Fruit fly (Drosophila melanogaster) whole organism, prepupa: Measurements from ENCODE around the gene Rpn12.

Experiments used
- Blimp-1 ChIP-seq: fragments of 200-800 bp; sonication (Bioruptor generic); optimal IDR thresholded peaks from 3 replicates; lab custom pipeline; 2017; ENCODE audit warnings: missing biosample characterization, missing genetic modification characterization, mild to moderate bottlenecking, moderate library complexity, missing genetic modification reagents
- CG10631 ChIP-seq: fragments of 200-800 bp; sonication (Bioruptor generic); optimal IDR thresholded peaks from 2 replicates; lab custom pipeline; 2016; ENCODE audit warnings: missing biosample characterization, missing genetic modification characterization
- CG10669 ChIP-seq: fragments of 200-800 bp; sonication (Bioruptor generic); optimal IDR thresholded peaks from 3 replicates; lab custom pipeline; 2018; ENCODE audit warnings: missing biosample characterization, mild to moderate bottlenecking, missing genetic modification characterization, moderate library complexity
- CG11294 ChIP-seq: fragments of 200-800 bp; sonication (Bioruptor generic); IDR thresholded peaks from 2 replicates; pipeline ENCODE4 v1.3.6; 2022; ENCODE audit warnings: missing biosample characterization, missing genetic modification characterization
- CG11762 ChIP-seq: fragments of 200-800 bp; sonication (Bioruptor generic); optimal IDR thresholded peaks from 3 replicates; lab custom pipeline; 2016; ENCODE audit warnings: missing biosample characterization, missing genetic modification characterization; ENCODE audit not compliant: insufficient read depth
- CG15336 ChIP-seq: fragments of 200-800 bp; sonication (Bioruptor generic); IDR thresholded peaks from 2 replicates; pipeline ENCODE4 v1.3.6; 2022; ENCODE audit warnings: missing biosample characterization, missing genetic modification characterization
- CG16779 ChIP-seq: fragments of 200-800 bp; sonication (Bioruptor generic); optimal IDR thresholded peaks from 3 replicates; lab custom pipeline; 2017; ENCODE audit warnings: missing biosample characterization, mild to moderate bottlenecking, missing genetic modification characterization
- CG3032 ChIP-seq: fragments of 200-800 bp; optimal IDR thresholded peaks from 2 replicates; lab custom pipeline; 2019; ENCODE audit warnings: missing biosample characterization, mild to moderate bottlenecking, missing genetic modification characterization, moderate library complexity
- CG31627 ChIP-seq: fragments of 200-800 bp; sonication (Bioruptor generic); optimal IDR thresholded peaks from 3 replicates; lab custom pipeline; 2016; ENCODE audit warnings: missing biosample characterization, missing genetic modification characterization
- CG32006 ChIP-seq: fragments of 200-800 bp; sonication (Bioruptor generic); optimal IDR thresholded peaks from 3 replicates; lab custom pipeline; 2017; ENCODE audit warnings: missing biosample characterization, mild to moderate bottlenecking, missing genetic modification characterization
- CG34406 ChIP-seq: fragments of 200-800 bp; sonication (Bioruptor generic); optimal IDR thresholded peaks from 3 replicates; lab custom pipeline; 2016; ENCODE audit warnings: missing biosample characterization, missing genetic modification characterization
- CG4318 ChIP-seq: fragments of 200-800 bp; sonication (Bioruptor generic); optimal IDR thresholded peaks from 3 replicates; lab custom pipeline; 2017; ENCODE audit warnings: missing biosample characterization, mild to moderate bottlenecking, missing genetic modification characterization
- CG6276 ChIP-seq: fragments of 200-800 bp; sonication (Bioruptor generic); optimal IDR thresholded peaks from 2 replicates; lab custom pipeline; 2017; ENCODE audit warnings: missing biosample characterization, mild to moderate bottlenecking, missing genetic modification characterization
- CG6792 ChIP-seq: fragments of 200-800 bp; sonication (Bioruptor generic); optimal IDR thresholded peaks from 3 replicates; lab custom pipeline; 2016; ENCODE audit warnings: missing biosample characterization, missing genetic modification characterization
- CG6808 ChIP-seq: fragments of 200-800 bp; sonication (Bioruptor generic); optimal IDR thresholded peaks from 3 replicates; lab custom pipeline; 2017; ENCODE audit warnings: missing biosample characterization, missing genetic modification characterization, mild to moderate bottlenecking, moderate library complexity, missing genetic modification reagents
- CG6854 ChIP-seq: fragments of 200-800 bp; sonication (Bioruptor generic); optimal IDR thresholded peaks from 2 replicates; lab custom pipeline; 2017; ENCODE audit warnings: missing biosample characterization, mild to moderate bottlenecking, missing genetic modification characterization
- CG8119 ChIP-seq: fragments of 200-800 bp; sonication (Bioruptor generic); IDR thresholded peaks from 3 replicates; pipeline ENCODE4 v1.3.6; 2022; ENCODE audit warnings: missing biosample characterization, missing genetic modification characterization
- CG8319 ChIP-seq: fragments of 200-800 bp; sonication (Bioruptor generic); optimal IDR thresholded peaks from 3 replicates; lab custom pipeline; 2016; ENCODE audit warnings: missing biosample characterization, missing genetic modification characterization
- CG8632 ChIP-seq: fragments of 200-800 bp; sonication (Bioruptor generic); optimal IDR thresholded peaks from 3 replicates; lab custom pipeline; 2016; ENCODE audit warnings: missing biosample characterization, missing genetic modification characterization
- CG9139 ChIP-seq: fragments of 200-800 bp; sonication (Bioruptor generic); optimal IDR thresholded peaks from 3 replicates; lab custom pipeline; 2017; ENCODE audit warnings: missing biosample characterization, mild to moderate bottlenecking, missing genetic modification characterization
- Eip75B ChIP-seq: fragments of 200-800 bp; sonication (Bioruptor generic); optimal IDR thresholded peaks from 3 replicates; lab custom pipeline; 2016; ENCODE audit warnings: missing biosample characterization, missing genetic modification characterization
- Eip93F ChIP-seq: fragments of 200-800 bp; sonication (Bioruptor generic); optimal IDR thresholded peaks from 2 replicates; lab custom pipeline; 2016; ENCODE audit warnings: missing biosample characterization, mild to moderate bottlenecking, missing genetic modification characterization
- Ets96B ChIP-seq: fragments of 200-800 bp; optimal IDR thresholded peaks from 2 replicates; lab custom pipeline; 2019; ENCODE audit warnings: missing biosample characterization, mild to moderate bottlenecking, missing genetic modification characterization, moderate library complexity
- Gug ChIP-seq: fragments of 200-800 bp; sonication (Bioruptor generic); IDR thresholded peaks from 2 replicates; pipeline ENCODE4 v1.3.6; 2022; ENCODE audit warnings: missing biosample characterization, missing genetic modification characterization
- Hr38 ChIP-seq: sonication (Bioruptor generic); optimal IDR thresholded peaks from 2 replicates; lab custom pipeline; 2016; ENCODE audit warnings: missing biosample characterization, missing genetic modification characterization
- Hr39 ChIP-seq: fragments of 200-800 bp; sonication (Bioruptor generic); optimal IDR thresholded peaks from 2 replicates; lab custom pipeline; 2016; ENCODE audit warnings: missing biosample characterization, missing genetic modification characterization
- Lpt ChIP-seq: fragments of 200-800 bp; sonication (Bioruptor generic); optimal IDR thresholded peaks from 3 replicates; lab custom pipeline; 2016; ENCODE audit warnings: missing biosample characterization, missing genetic modification characterization
- Met ChIP-seq: fragments of 200-800 bp; sonication (Bioruptor generic); optimal IDR thresholded peaks from 3 replicates; lab custom pipeline; 2016; ENCODE audit warnings: missing biosample characterization, missing genetic modification characterization
- OdsH ChIP-seq: fragments of 200-800 bp; sonication (Bioruptor generic); optimal IDR thresholded peaks from 3 replicates; lab custom pipeline; 2016; ENCODE audit warnings: missing biosample characterization, missing genetic modification characterization
- Smox ChIP-seq: fragments of 200-800 bp; sonication (Bioruptor generic); optimal IDR thresholded peaks from 3 replicates; lab custom pipeline; 2016; ENCODE audit warnings: missing biosample characterization, missing genetic modification characterization
- Sox102F ChIP-seq: fragments of 200-800 bp; sonication (Bioruptor generic); optimal IDR thresholded peaks from 2 replicates; lab custom pipeline; 2016; ENCODE audit warnings: missing biosample characterization, mild to moderate bottlenecking, missing genetic modification characterization
- Sox14 ChIP-seq: fragments of 200-800 bp; sonication (Bioruptor generic); optimal IDR thresholded peaks from 3 replicates; lab custom pipeline; 2016; ENCODE audit warnings: missing biosample characterization, missing genetic modification characterization
- achi ChIP-seq: fragments of 200-800 bp; sonication (Bioruptor generic); optimal IDR thresholded peaks from 3 replicates; lab custom pipeline; 2016; ENCODE audit warnings: missing biosample characterization, missing genetic modification characterization
- acj6 ChIP-seq: fragments of 200-800 bp; sonication (Bioruptor generic); optimal IDR thresholded peaks from 3 replicates; lab custom pipeline; 2016; ENCODE audit warnings: missing biosample characterization, missing genetic modification characterization
- cyc ChIP-seq: fragments of 200-800 bp; sonication (Bioruptor generic); optimal IDR thresholded peaks from 3 replicates; lab custom pipeline; 2016; ENCODE audit warnings: missing biosample characterization, missing genetic modification characterization
- dac ChIP-seq: fragments of 200-800 bp; sonication (Bioruptor generic); optimal IDR thresholded peaks from 2 replicates; lab custom pipeline; 2017; ENCODE audit warnings: missing biosample characterization, mild to moderate bottlenecking, missing genetic modification characterization
- dsx ChIP-seq: fragments of 200-800 bp; optimal IDR thresholded peaks from 3 replicates; lab custom pipeline; 2019; ENCODE audit warnings: missing biosample characterization, mild to moderate bottlenecking, missing genetic modification characterization, moderate library complexity; ENCODE audit not compliant: poor library complexity, severe bottlenecking
- eg ChIP-seq: fragments of 200-800 bp; sonication (Bioruptor generic); IDR thresholded peaks from 3 replicates; pipeline ENCODE4 v1.3.6; 2022; ENCODE audit warnings: missing biosample characterization, missing genetic modification characterization
- esn ChIP-seq: fragments of 200-800 bp; sonication (Bioruptor generic); optimal IDR thresholded peaks from 2 replicates; lab custom pipeline; 2016; ENCODE audit warnings: missing biosample characterization, mild to moderate bottlenecking, missing genetic modification characterization, moderate library complexity
- fd85E ChIP-seq: fragments of 200-800 bp; sonication (Bioruptor generic); optimal IDR thresholded peaks from 3 replicates; lab custom pipeline; 2016; ENCODE audit warnings: missing biosample characterization, missing genetic modification characterization
- fkh ChIP-seq: fragments of 200-800 bp; sonication (Bioruptor generic); optimal IDR thresholded peaks from 3 replicates; lab custom pipeline; 2017; ENCODE audit warnings: missing biosample characterization, mild to moderate bottlenecking, missing genetic modification characterization, moderate library complexity
- lz ChIP-seq: fragments of 200-800 bp; sonication (Bioruptor generic); optimal IDR thresholded peaks from 3 replicates; lab custom pipeline; 2016; ENCODE audit warnings: missing biosample characterization, missing genetic modification characterization
- net ChIP-seq: fragments of 200-800 bp; sonication (Bioruptor generic); optimal IDR thresholded peaks from 3 replicates; lab custom pipeline; 2016; ENCODE audit warnings: missing biosample characterization, missing genetic modification characterization
- pdm3 ChIP-seq: fragments of 200-800 bp; sonication (Bioruptor generic); optimal IDR thresholded peaks from 3 replicates; lab custom pipeline; 2016; ENCODE audit warnings: missing biosample characterization, missing genetic modification characterization
- salr ChIP-seq, 2 experiments: fragments of 200-800 bp; sonication (Bioruptor generic); optimal IDR thresholded peaks; 3 replicates each; lab custom pipeline; 2016 to 2018; ENCODE audit warnings: missing biosample characterization in 2 of 2, missing genetic modification characterization in 2 of 2, mild to moderate bottlenecking in 1 of 2
- ss ChIP-seq, 2 experiments: fragments of 200-800 bp; sonication (Bioruptor generic); optimal IDR thresholded peaks; 2 replicates in 1 of 2; 3 replicates in 1 of 2; lab custom pipeline; 2017 to 2018; ENCODE audit warnings: mild to moderate bottlenecking in 2 of 2, missing biosample characterization in 2 of 2, missing genetic modification characterization in 2 of 2, moderate library complexity in 1 of 2
- svp ChIP-seq: fragments of 200-800 bp; sonication (Bioruptor generic); peaks from one replicate; lab custom pipeline; 2016; ENCODE audit warnings: missing biosample characterization, missing genetic modification characterization
- topi ChIP-seq: fragments of 200-800 bp; sonication (Bioruptor generic); optimal IDR thresholded peaks from 3 replicates; lab custom pipeline; 2016; ENCODE audit warnings: missing biosample characterization, missing genetic modification characterization
- vri ChIP-seq: fragments of 200-800 bp; sonication (Bioruptor generic); optimal IDR thresholded peaks from 3 replicates; lab custom pipeline; 2016; ENCODE audit warnings: missing biosample characterization, mild to moderate bottlenecking, missing genetic modification characterization

Gene Rpn12

DNA sequence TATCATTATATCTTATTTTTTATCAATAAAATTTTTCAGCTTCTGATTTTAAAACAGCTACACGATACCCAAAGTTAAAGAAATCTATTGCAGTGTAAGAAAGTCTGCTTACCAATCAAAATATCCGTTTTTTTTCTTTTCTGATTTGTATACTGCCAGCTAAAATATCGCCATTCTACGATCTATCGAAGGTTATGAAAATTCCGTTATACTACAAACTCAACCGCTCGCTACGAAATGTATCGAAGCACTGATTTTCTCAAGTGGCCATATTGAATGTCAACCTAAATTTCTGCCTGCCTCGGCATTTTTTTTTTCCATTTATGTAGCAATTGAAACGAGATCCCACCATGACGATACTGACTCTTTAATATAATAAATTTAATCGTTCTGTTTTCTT is 2.8 kb upstream of the Rpn12 start, which contains the start of gene nxf2:
TSS of gene nxf2 (minus strand) at position 258 of the 400 bp plus-strand sequence.
- TF ChIP-seq CG8319 (GFP tag; lab: Kevin White, UChicago) (no peak), esn (GFP tag; lab: Kevin White, UChicago) (no peak), cyc (no peak), lz (GFP tag; lab: Kevin White, UChicago) (no peak)

DNA sequence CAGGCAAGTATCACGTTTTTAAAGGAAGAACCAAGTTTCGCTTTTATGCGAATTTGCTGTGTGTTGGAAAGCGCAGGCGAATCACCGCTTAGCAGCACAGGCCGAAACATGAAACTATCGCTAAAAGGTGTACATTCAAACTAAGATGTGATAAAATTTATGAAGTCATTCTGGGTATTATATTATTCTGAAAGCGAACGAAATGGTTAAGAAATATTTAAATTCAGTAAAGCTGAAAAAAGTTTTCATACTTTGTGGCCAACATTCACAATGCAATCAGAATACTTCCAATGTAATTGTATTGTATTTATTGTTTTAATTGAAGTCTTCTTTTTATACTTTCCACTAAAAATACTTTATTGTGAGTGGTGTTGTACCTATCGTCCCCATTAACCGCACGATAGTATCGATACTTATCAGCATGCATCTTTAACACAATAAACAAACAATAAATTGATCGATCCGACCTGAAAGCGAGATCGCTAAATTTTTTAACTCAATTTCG is 1.6 kb upstream of the Rpn12 start, which contains the start of gene Smn:
TSS of gene Smn (minus strand) at position 347 of the 505 bp plus-strand sequence.
- TF ChIP-seq Eip75B (GFP tag; lab: Kevin White, UChicago) (peak; percentile 69), CG16779 (tag; lab: Kevin White, UChicago) (no peak), ss (GFP tag; optimal IDR thresholded peaks at IDR 0.05; lab: Kevin White, UChicago) (no peak), CG15336 (GFP tag; lab: Robert Waterston, UW) (no peak), Hr39 (GFP tag; lab: Kevin White, UChicago) (peak; percentile 69), Lpt (peak; percentile 38), net (GFP tag; lab: Kevin White, UChicago) (no peak), CG9139 (GFP tag; lab: Kevin White, UChicago) (no peak), vri (GFP tag; lab: Kevin White, UChicago) (no peak), CG6276 (GFP tag; lab: Kevin White, UChicago) (no peak), fd85E (GFP tag; lab: Kevin White, UChicago) (no peak), Gug (GFP tag; lab: Robert Waterston, UW) (no peak), CG11294 (no peak), dsx (GFP tag; lab: Kevin White, UChicago) (no peak), Sox14 (GFP tag; lab: Kevin White, UChicago) (peak; percentile 54), dac (no peak), pdm3 (peak; percentile 72), CG10669 (no peak), CG11762 (GFP tag; lab: Kevin White, UChicago) (peak; percentile 34), salr (GFP tag; optimal IDR thresholded peaks at IDR 0.05; lab: Kevin White, UChicago) (peak in 1 of 2 experiments; percentile 53), Met (peak; percentile 69), Sox102F (no peak), CG10631 (GFP tag; lab: Kevin White, UChicago) (peak; percentile 62), Eip93F (GFP tag; lab: Kevin White, UChicago) (no peak), topi (GFP tag; lab: Kevin White, UChicago) (peak; percentile 64), esn (GFP tag; lab: Kevin White, UChicago) (peak; percentile 79), Smox (peak; percentile 60), fkh (peak; percentile 81), CG31627 (peak; percentile 73), achi (GFP tag; lab: Kevin White, UChicago) (peak; percentile 57), CG6854 (GFP tag; lab: Kevin White, UChicago) (no peak), OdsH (GFP tag; lab: Kevin White, UChicago) (peak; percentile 71), CG4318 (no peak), CG8119 (GFP tag; lab: Robert Waterston, UW) (no peak; the same call in 1 of the 3 replicates), CG34406 (GFP tag; lab: Kevin White, UChicago) (peak; percentile 51), CG32006 (GFP tag; lab: Kevin White, UChicago) (no peak), CG6792 (peak; percentile 52), svp (GFP tag; lab: Kevin White, UChicago) (no peak), acj6 (GFP tag; lab: Kevin White, UChicago) (peak; percentile 63), Hr38 (GFP tag; lab: Kevin White, UChicago) (no peak), CG8319 (GFP tag; lab: Kevin White, UChicago) (peak; percentile 38), CG6808 (peak; percentile 2), Ets96B (tag; lab: Kevin White, UChicago) (peak; percentile 40), CG8632 (GFP tag; lab: Kevin White, UChicago) (peak; percentile 55), CG3032 (tag; lab: Kevin White, UChicago) (peak; percentile 50), eg (no peak; the same call in 2 of the 3 replicates), Blimp-1 (GFP tag; lab: Kevin White, UChicago) (peak; percentile 36)
